Worm (Caenorhabditis elegans) whole organism, mixed stage, embryonic: Measurements from ENCODE around the gene gtf-2H2C.

Experiments used
- M03D4.4 ChIP-seq: sonication (generic microtip); optimal IDR thresholded peaks from 2 replicates; lab custom pipeline; 2017; ENCODE audit warnings: mild to moderate bottlenecking, missing genetic modification characterization, missing compliant biosample characterization
- bed-3 ChIP-seq: fragments of 200-800 bp; sonication (Bioruptor generic); optimal IDR thresholded peaks from 3 replicates; lab custom pipeline; 2018; ENCODE audit warnings: mild to moderate bottlenecking, missing genetic modification characterization, moderate library complexity, missing compliant biosample characterization
- blmp-1 ChIP-seq: fragments of 150-350 bp; optimal IDR thresholded peaks from 2 replicates; lab custom pipeline; 2014; ENCODE audit warnings: missing biosample characterization, missing genetic modification characterization
- ceh-39 ChIP-seq: fragments of 150-350 bp; optimal IDR thresholded peaks from 2 replicates; lab custom pipeline; 2014; ENCODE audit warnings: missing biosample characterization, missing genetic modification characterization
- ceh-43 ChIP-seq: fragments of 200-800 bp; sonication (Bioruptor generic); optimal IDR thresholded peaks from 2 replicates; lab custom pipeline; 2018; ENCODE audit warnings: mild to moderate bottlenecking, missing genetic modification characterization, moderate library complexity, missing compliant biosample characterization
- ceh-83 ChIP-seq: fragments of 200-800 bp; sonication (Bioruptor generic); optimal IDR thresholded peaks from 2 replicates; lab custom pipeline; 2018; ENCODE audit warnings: mild to moderate bottlenecking, missing genetic modification characterization, missing compliant biosample characterization
- ces-1 ChIP-seq: fragments of 150-350 bp; optimal IDR thresholded peaks from 2 replicates; lab custom pipeline; 2014; ENCODE audit warnings: missing biosample characterization, missing genetic modification reagents, missing genetic modification characterization
- cnd-1 ChIP-seq: fragments of 200-800 bp; sonication (Bioruptor generic); optimal IDR thresholded peaks from 2 replicates; lab custom pipeline; 2018; ENCODE audit warnings: mild to moderate bottlenecking, missing genetic modification characterization, missing compliant biosample characterization
- drap-1 ChIP-seq: fragments of 200-800 bp; sonication (Bioruptor generic); optimal IDR thresholded peaks from 3 replicates; lab custom pipeline; 2018; ENCODE audit warnings: mild to moderate bottlenecking, missing genetic modification characterization, missing compliant biosample characterization
- elt-1 ChIP-seq: sonication (generic microtip); optimal IDR thresholded peaks from 2 replicates; lab custom pipeline; 2017; ENCODE audit warnings: missing genetic modification characterization, mild to moderate bottlenecking, missing compliant biosample characterization, antibody characterized with exemption, moderate library complexity, borderline replicate concordance; ENCODE audit not compliant: insufficient read depth
- elt-3 ChIP-seq: fragments of 150-350 bp; optimal IDR thresholded peaks from 2 replicates; lab custom pipeline; 2014; ENCODE audit warnings: missing biosample characterization, missing genetic modification characterization
- flh-1 ChIP-seq: fragments of 200-800 bp; sonication (Bioruptor generic); optimal IDR thresholded peaks from 2 replicates; lab custom pipeline; 2018; ENCODE audit warnings: mild to moderate bottlenecking, missing genetic modification characterization, moderate library complexity, missing compliant biosample characterization
- ham-2 ChIP-seq: fragments of 200-800 bp; sonication (Bioruptor generic); optimal IDR thresholded peaks from 2 replicates; lab custom pipeline; 2018; ENCODE audit warnings: mild to moderate bottlenecking, missing genetic modification characterization, missing compliant biosample characterization
- hlh-1 ChIP-seq: fragments of 150-350 bp; optimal IDR thresholded peaks from 2 replicates; lab custom pipeline; 2014; ENCODE audit warnings: missing biosample characterization, missing genetic modification reagents, missing genetic modification characterization
- lin-13 ChIP-seq: fragments of 150-350 bp; optimal IDR thresholded peaks from 2 replicates; lab custom pipeline; 2014; ENCODE audit warnings: missing biosample characterization, missing genetic modification characterization
- lin-32 ChIP-seq: fragments of 200-800 bp; sonication (Bioruptor generic); optimal IDR thresholded peaks from 2 replicates; lab custom pipeline; 2018; ENCODE audit warnings: mild to moderate bottlenecking, missing genetic modification characterization, missing compliant biosample characterization
- lsy-2 ChIP-seq: fragments of 150-350 bp; optimal IDR thresholded peaks from 2 replicates; lab custom pipeline; 2014; ENCODE audit warnings: missing biosample characterization, missing genetic modification characterization
- mab-5 ChIP-seq: fragments of 150-350 bp; optimal IDR thresholded peaks from 2 replicates; lab custom pipeline; 2014; ENCODE audit warnings: missing biosample characterization, missing genetic modification characterization
- mep-1 ChIP-seq: fragments of 150-350 bp; optimal IDR thresholded peaks from 2 replicates; lab custom pipeline; 2017; ENCODE audit warnings: missing biosample characterization, missing genetic modification reagents, missing genetic modification characterization, inconsistent platforms
- mls-2 ChIP-seq: sonication (generic microtip); optimal IDR thresholded peaks from 2 replicates; lab custom pipeline; 2016; ENCODE audit warnings: mild to moderate bottlenecking, missing genetic modification characterization, moderate library complexity, missing compliant biosample characterization
- nhr-12 ChIP-seq: fragments of 150-350 bp; optimal IDR thresholded peaks from 2 replicates; lab custom pipeline; 2014; ENCODE audit warnings: missing biosample characterization, missing genetic modification characterization
- nhr-2 ChIP-seq: fragments of 150-350 bp; optimal IDR thresholded peaks from 2 replicates; lab custom pipeline; 2014; ENCODE audit warnings: missing biosample characterization, missing genetic modification characterization
- nhr-237 ChIP-seq: fragments of 150-350 bp; optimal IDR thresholded peaks from 2 replicates; lab custom pipeline; 2014; ENCODE audit warnings: missing biosample characterization, missing genetic modification characterization
- nhr-28 ChIP-seq: fragments of 150-350 bp; optimal IDR thresholded peaks from 2 replicates; lab custom pipeline; 2014; ENCODE audit warnings: missing biosample characterization, missing genetic modification characterization
- nhr-76 ChIP-seq: sonication (generic microtip); optimal IDR thresholded peaks from 2 replicates; lab custom pipeline; 2017; ENCODE audit warnings: missing biosample characterization, missing genetic modification characterization
- pha-4 ChIP-seq: fragments of 150-350 bp; optimal IDR thresholded peaks from 2 replicates; lab custom pipeline; 2018; ENCODE audit warnings: missing biosample characterization, missing genetic modification reagents, missing genetic modification characterization
- sem-2 ChIP-seq: fragments of 200-800 bp; sonication (Bioruptor generic); optimal IDR thresholded peaks from 2 replicates; lab custom pipeline; 2018; ENCODE audit warnings: mild to moderate bottlenecking, missing genetic modification characterization, missing compliant biosample characterization
- snpc-4 ChIP-seq: fragments of 150-350 bp; optimal IDR thresholded peaks from 2 replicates; lab custom pipeline; 2014; ENCODE audit warnings: missing biosample characterization, missing genetic modification characterization
- sptf-1 ChIP-seq: sonication (generic microtip); optimal IDR thresholded peaks from 2 replicates; lab custom pipeline; 2017; ENCODE audit warnings: mild to moderate bottlenecking, missing genetic modification characterization, moderate library complexity, missing compliant biosample characterization
- tbx-8 ChIP-seq: fragments of 200-800 bp; sonication (Bioruptor generic); optimal IDR thresholded peaks from 2 replicates; lab custom pipeline; 2018; ENCODE audit warnings: mild to moderate bottlenecking, missing genetic modification characterization, moderate library complexity, missing compliant biosample characterization
- unc-120 ChIP-seq: sonication (generic microtip); optimal IDR thresholded peaks from 2 replicates; lab custom pipeline; 2017; ENCODE audit warnings: missing genetic modification characterization, missing compliant biosample characterization; ENCODE audit not compliant: poor library complexity, severe bottlenecking
- unc-39 ChIP-seq: fragments of 150-350 bp; optimal IDR thresholded peaks from 2 replicates; lab custom pipeline; 2014; ENCODE audit warnings: missing biosample characterization, missing genetic modification characterization
- unc-62 ChIP-seq: fragments of 150-350 bp; optimal IDR thresholded peaks from 2 replicates; lab custom pipeline; 2014; ENCODE audit warnings: missing biosample characterization, missing genetic modification reagents, missing genetic modification characterization
- zip-8 ChIP-seq: fragments of 150-350 bp; optimal IDR thresholded peaks from 2 replicates; lab custom pipeline; 2014; ENCODE audit warnings: missing biosample characterization, missing genetic modification characterization
- ztf-11 ChIP-seq: fragments of 150-350 bp; optimal IDR thresholded peaks from 2 replicates; lab custom pipeline; 2014; ENCODE audit warnings: missing biosample characterization, missing genetic modification characterization

The gtf-2H2C gene

DNA sequence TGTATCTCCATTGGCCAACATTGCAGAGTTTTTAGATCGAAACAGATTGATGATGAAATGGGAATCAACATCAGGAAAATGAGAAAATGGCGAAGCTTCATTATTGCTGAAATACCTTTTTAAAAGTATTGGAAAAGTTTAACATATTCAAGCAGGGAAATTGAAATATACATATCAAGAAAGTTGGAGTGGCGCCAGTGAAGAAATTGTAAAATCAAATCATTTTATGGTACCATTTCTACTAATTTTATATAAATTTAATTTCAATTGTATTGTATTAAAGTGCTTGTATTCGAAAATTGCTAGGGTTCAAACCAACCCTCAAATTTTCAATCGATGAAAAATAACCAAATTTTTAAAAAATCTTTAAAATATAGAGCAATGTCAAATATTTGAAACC is 15.8 kb upstream of the gtf-2H2C start, which contains the start of gene srt-55:
srt-55 (minus strand) TSS at position 101 of the 400 bp plus-strand sequence.
- TF ChIP-seq tbx-8, result no peak
- no peak for TF ChIP-seq bed-3 (GFP tag; lab: Kevin White, UChicago)

DNA sequence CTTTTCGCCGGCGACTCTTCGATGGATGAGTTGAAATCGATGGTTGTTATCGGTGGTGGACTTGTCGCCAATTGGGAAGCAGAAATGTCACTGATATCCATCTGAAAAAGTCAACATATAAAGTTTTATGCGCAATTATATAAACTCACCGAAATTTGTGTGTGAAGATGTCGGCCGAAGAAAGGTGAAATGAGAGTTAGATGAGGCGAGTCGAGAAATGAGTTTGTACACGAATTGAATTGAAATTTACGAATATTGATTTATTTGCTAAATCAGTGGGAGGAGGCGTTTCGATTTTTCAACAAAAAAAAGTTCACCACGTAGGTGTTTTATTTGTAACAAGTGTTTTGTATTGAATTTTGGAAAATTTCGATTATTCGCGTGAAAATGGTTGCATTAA is 10.8 kb upstream of the gtf-2H2C start, which contains the start of gene kel-10:
kel-10 (minus strand) TSS at position 101 of the 400 bp plus-strand sequence.
- no peak for TF ChIP-seq pha-4 (tag; lab: Kevin White, UChicago)
- no peak for TF ChIP-seq elt-1
- TF ChIP-seq lsy-2, result no peak
- TF ChIP-seq ham-2 (GFP tag; lab: Kevin White, UChicago), result no peak
- TF ChIP-seq M03D4.4 (tag; lab: Kevin White, UChicago), result no peak
- TF ChIP-seq bed-3 (GFP tag; lab: Kevin White, UChicago), result no peak
- TF ChIP-seq blmp-1 (tag; lab: Kevin White, UChicago), result no peak
- no peak for TF ChIP-seq ceh-83 (GFP tag; lab: Kevin White, UChicago)
- TF ChIP-seq, all 35 proteins: peak for 0

DNA sequence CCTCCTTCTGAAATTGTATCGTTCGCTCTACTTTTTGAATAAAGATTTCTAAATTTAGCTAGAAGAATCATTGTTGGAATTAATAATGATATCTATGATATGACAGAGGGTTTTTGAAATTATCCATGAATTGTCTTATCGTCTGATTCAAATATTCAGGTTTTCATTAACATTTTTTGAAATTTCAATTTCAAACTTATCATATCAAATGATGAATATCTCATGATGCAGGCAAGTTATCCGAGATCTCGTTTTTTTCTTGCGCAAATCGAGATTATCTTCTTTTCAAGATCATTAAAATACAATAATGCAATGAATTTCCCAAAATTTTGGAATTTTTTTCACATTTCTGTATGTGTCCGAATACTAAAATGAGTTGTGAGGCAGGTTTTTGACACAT is 7.4 kb upstream of the gtf-2H2C start, which contains the start of gene spop-1:
spop-1 (minus strand) TSS at position 101 of the 400 bp plus-strand sequence.
- no peak for TF ChIP-seq unc-120 (tag; lab: Kevin White, UChicago)
- no peak for TF ChIP-seq elt-3 (tag; lab: Kevin White, UChicago)
- TF ChIP-seq sem-2 (GFP tag; lab: Kevin White, UChicago), result no peak
- TF ChIP-seq ztf-11, result no peak
- TF ChIP-seq flh-1 (GFP tag; lab: Kevin White, UChicago), result no peak
- TF ChIP-seq snpc-4 (tag; lab: Kevin White, UChicago), result no peak
- TF ChIP-seq zip-8 (tag; lab: Kevin White, UChicago), result no peak
- no peak for TF ChIP-seq ces-1 (GFP tag; lab: Kevin White, UChicago)
- no peak for TF ChIP-seq cnd-1
- no peak for TF ChIP-seq mep-1 (tag; lab: Kevin White, UChicago)
- no peak for TF ChIP-seq tbx-8

DNA sequence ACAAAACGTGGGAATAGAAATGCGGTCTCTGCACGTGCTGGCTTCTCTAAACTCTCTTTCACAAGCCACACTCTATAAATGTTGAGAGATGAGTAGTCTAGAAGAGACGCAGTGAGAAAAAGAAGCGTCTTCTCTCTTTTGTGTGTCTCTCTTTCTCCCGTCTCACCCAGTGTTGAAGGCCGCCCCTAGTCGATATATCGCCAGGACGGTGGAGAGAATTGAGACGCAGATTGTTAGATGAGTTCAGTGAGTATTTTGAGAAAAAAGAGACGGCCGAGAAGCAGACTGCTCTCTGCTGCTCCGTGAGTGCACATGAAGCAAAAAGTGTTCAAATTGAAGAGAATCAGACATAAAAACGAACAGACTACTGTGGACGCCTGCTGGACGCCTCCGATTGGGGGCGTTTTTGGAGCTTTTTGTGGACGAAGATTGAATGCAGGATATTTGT is 6.0 kb upstream of the gtf-2H2C start:
- TF ChIP-seq unc-39 (tag; lab: Kevin White, UChicago) (no peak), M03D4.4 (tag; lab: Kevin White, UChicago) (no peak), hlh-1 (tag; lab: Kevin White, UChicago) (peak; percentile 91), cnd-1 (peak; percentile 36), sem-2 (GFP tag; lab: Kevin White, UChicago) (no peak), snpc-4 (tag; lab: Kevin White, UChicago) (no peak), elt-3 (tag; lab: Kevin White, UChicago) (peak; percentile 41), ceh-83 (GFP tag; lab: Kevin White, UChicago) (no peak), nhr-76 (tag; lab: Kevin White, UChicago) (no peak), nhr-28 (tag; lab: Kevin White, UChicago) (no peak), unc-120 (tag; lab: Kevin White, UChicago) (peak; percentile 72), mab-5 (tag; lab: Kevin White, UChicago) (peak; percentile 78), flh-1 (GFP tag; lab: Kevin White, UChicago) (no peak), nhr-237 (peak; percentile 82), mep-1 (tag; lab: Kevin White, UChicago) (peak; percentile 32), bed-3 (GFP tag; lab: Kevin White, UChicago) (no peak), ceh-43 (no peak), nhr-2 (tag; lab: Kevin White, UChicago) (peak; percentile 49), drap-1 (GFP tag; lab: Kevin White, UChicago) (peak; percentile 72), ces-1 (GFP tag; lab: Kevin White, UChicago) (peak; percentile 92), sptf-1 (tag; lab: Kevin White, UChicago) (peak; percentile 39), elt-1 (no peak), ceh-39 (peak; percentile 98), lsy-2 (peak; percentile 89), mls-2 (tag; lab: Kevin White, UChicago) (peak; percentile 70), blmp-1 (tag; lab: Kevin White, UChicago) (no peak), ham-2 (GFP tag; lab: Kevin White, UChicago) (peak; percentile 52), unc-62 (GFP tag; lab: Kevin White, UChicago) (peak; percentile 88), nhr-12 (tag; lab: Kevin White, UChicago) (no peak), zip-8 (tag; lab: Kevin White, UChicago) (no peak), ztf-11 (peak; percentile 70), tbx-8 (no peak), lin-32 (GFP tag; lab: Kevin White, UChicago) (no peak), lin-13 (no peak), pha-4 (tag; lab: Kevin White, UChicago) (peak; percentile 80)
